Worm (Caenorhabditis elegans): ENCODE data around the gene srv-2.

srv-2 gene

ce11 chrII:10551985-10552736, 49.9 kb downstream of the srv-2 start:
- TF ChIP-seq dao-5 (tag; optimal IDR thresholded peaks at IDR 0.05) (no peak), him-1 (tag; optimal IDR thresholded peaks at IDR 0.05) (peak; percentile 84), W03F9.2 (tag; optimal IDR thresholded peaks at IDR 0.05) (peak; percentile 81)

ce11 chrII:10550872-10551647, 51.0 kb downstream of the srv-2 start:
- no peak for TF ChIP-seq him-1 (tag; optimal IDR thresholded peaks at IDR 0.05)
- no peak for TF ChIP-seq dao-5 (tag; optimal IDR thresholded peaks at IDR 0.05)
- TF ChIP-seq W03F9.2 (tag; optimal IDR thresholded peaks at IDR 0.05), result no peak

Data from whole organism, L4/young adult.